Fruit fly (Drosophila melanogaster) whole organism, embryonic: ENCODE results near the gene CG10845.

ENCODE experiments used
- ATbp ChIP-seq: fragments of 200-800 bp; sonication (Bioruptor generic); optimal IDR thresholded peaks from 2 replicates; lab custom pipeline; 2017; ENCODE audit warnings: missing biosample characterization, mild to moderate bottlenecking, missing genetic modification characterization, missing genetic modification reagents
- Aef1 ChIP-seq: fragments of 200-800 bp; sonication (Bioruptor generic); IDR thresholded peaks from 3 replicates; pipeline ENCODE4 v1.3.6; 2022; ENCODE audit warnings: missing biosample characterization, missing genetic modification characterization
- Atf-2 ChIP-seq: fragments of 200-800 bp; sonication (Bioruptor generic); optimal IDR thresholded peaks from 2 replicates; lab custom pipeline; 2016; ENCODE audit warnings: missing biosample characterization, missing genetic modification characterization
- B-H1 ChIP-seq: fragments of 200-800 bp; sonication (Bioruptor generic); IDR thresholded peaks from 3 replicates; pipeline ENCODE4 v1.3.6; 2022; ENCODE audit warnings: missing biosample characterization, missing genetic modification characterization
- BEAF-32 ChIP-seq: fragments of 200-800 bp; sonication (Bioruptor generic); optimal IDR thresholded peaks from 3 replicates; lab custom pipeline; 2017; ENCODE audit warnings: missing biosample characterization, missing genetic modification characterization, mild to moderate bottlenecking, moderate library complexity, missing genetic modification reagents
- Bdp1 ChIP-seq: fragments of 200-800 bp; sonication (Bioruptor generic); optimal IDR thresholded peaks from 3 replicates; lab custom pipeline; 2016; ENCODE audit warnings: missing biosample characterization, missing genetic modification characterization
- Bgb ChIP-seq: fragments of 200-800 bp; sonication (Bioruptor generic); IDR thresholded peaks from 2 replicates; pipeline ENCODE4 v1.3.6; 2022; ENCODE audit warnings: missing biosample characterization, missing genetic modification characterization; ENCODE audit not compliant: partially characterized antibody
- CG11695 ChIP-seq: fragments of 200-800 bp; sonication (Bioruptor generic); IDR thresholded peaks from 3 replicates; pipeline ENCODE4 v1.3.6; 2022; ENCODE audit warnings: missing biosample characterization, missing genetic modification characterization
- CG12236 ChIP-seq: fragments of 200-800 bp; sonication (Bioruptor generic); optimal IDR thresholded peaks from 2 replicates; lab custom pipeline; 2016; ENCODE audit warnings: missing biosample characterization, missing genetic modification characterization
- CG12769 ChIP-seq: fragments of 200-800 bp; sonication (Bioruptor generic); optimal IDR thresholded peaks from 2 replicates; lab custom pipeline; 2019; ENCODE audit warnings: missing biosample characterization, mild to moderate bottlenecking, missing genetic modification characterization, moderate library complexity
- CG12942 ChIP-seq: fragments of 200-800 bp; sonication (Bioruptor generic); optimal IDR thresholded peaks from 3 replicates; lab custom pipeline; 2016; ENCODE audit warnings: missing biosample characterization, missing genetic modification characterization
- CG15011 ChIP-seq: fragments of 200-800 bp; sonication (Bioruptor generic); optimal IDR thresholded peaks from 3 replicates; lab custom pipeline; 2018; ENCODE audit warnings: missing biosample characterization, mild to moderate bottlenecking, missing genetic modification characterization
- CG16813 ChIP-seq: fragments of 200-800 bp; sonication (Bioruptor generic); IDR thresholded peaks from 3 replicates; pipeline ENCODE4 v1.3.6; 2022; ENCODE audit warnings: missing biosample characterization, missing genetic modification characterization; ENCODE audit not compliant: partially characterized antibody
- CG17359 ChIP-seq: fragments of 200-800 bp; sonication (Bioruptor generic); optimal IDR thresholded peaks from 3 replicates; lab custom pipeline; 2018; ENCODE audit warnings: missing biosample characterization, mild to moderate bottlenecking, missing genetic modification characterization, moderate library complexity
- CG3065 ChIP-seq: fragments of 200-800 bp; sonication (Bioruptor generic); optimal IDR thresholded peaks from 2 replicates; lab custom pipeline; 2016; ENCODE audit warnings: missing biosample characterization, missing genetic modification characterization
- CG34422 ChIP-seq: fragments of 200-800 bp; sonication (Bioruptor generic); IDR thresholded peaks from 3 replicates; pipeline ENCODE4 v1.3.6; 2022; ENCODE audit warnings: missing biosample characterization, missing genetic modification characterization
- CG6791 ChIP-seq: fragments of 200-800 bp; sonication (Bioruptor generic); IDR thresholded peaks from 3 replicates; pipeline ENCODE4 v1.3.6; 2022; ENCODE audit warnings: missing biosample characterization, missing genetic modification characterization; ENCODE audit not compliant: partially characterized antibody
- CG7372 ChIP-seq: fragments of 200-800 bp; sonication (Bioruptor generic); IDR thresholded peaks from 2 replicates; pipeline ENCODE4 v1.3.6; 2022; ENCODE audit warnings: missing biosample characterization, missing genetic modification characterization
- CG8944 ChIP-seq: fragments of 200-800 bp; sonication (Bioruptor generic); optimal IDR thresholded peaks from 3 replicates; lab custom pipeline; 2016; ENCODE audit warnings: missing biosample characterization, missing genetic modification characterization
- CTCF ChIP-seq: fragments of 200-800 bp; sonication (Bioruptor generic); optimal IDR thresholded peaks from 2 replicates; lab custom pipeline; 2017; ENCODE audit warnings: missing biosample characterization, mild to moderate bottlenecking, missing genetic modification characterization, moderate library complexity
- Doc2 ChIP-seq: fragments of 200-800 bp; sonication (Bioruptor generic); IDR thresholded peaks from 2 replicates; pipeline ENCODE4 v1.3.6; 2022; ENCODE audit warnings: missing biosample characterization, missing genetic modification characterization
- Drgx ChIP-seq: fragments of 200-800 bp; sonication (Bioruptor generic); IDR thresholded peaks from 2 replicates; pipeline ENCODE4 v1.3.6; 2022; ENCODE audit warnings: missing biosample characterization, missing genetic modification characterization
- Hmr ChIP-seq: fragments of 200-800 bp; sonication (Bioruptor generic); optimal IDR thresholded peaks from 3 replicates; lab custom pipeline; 2017; ENCODE audit warnings: mild to moderate bottlenecking, missing biosample characterization, missing genetic modification reagents, missing genetic modification characterization
- Hr39 ChIP-seq: fragments of >200 bp; optimal IDR thresholded peaks from 2 replicates; lab custom pipeline; 2017
- MBD-R2 ChIP-seq: fragments of 200-800 bp; sonication (Bioruptor generic); IDR thresholded peaks from 2 replicates; pipeline ENCODE4 v1.3.6; 2022; ENCODE audit warnings: missing biosample characterization, missing genetic modification characterization
- Opbp ChIP-seq: fragments of 200-800 bp; sonication (Bioruptor generic); IDR thresholded peaks from 3 replicates; pipeline ENCODE4 v1.3.6; 2022; ENCODE audit warnings: missing biosample characterization, missing genetic modification characterization; ENCODE audit not compliant: partially characterized antibody
- Ptx1 ChIP-seq: fragments of 200-800 bp; sonication (Bioruptor generic); IDR thresholded peaks from 2 replicates; pipeline ENCODE4 v1.3.6; 2022; ENCODE audit warnings: missing biosample characterization, missing genetic modification characterization
- Scr ChIP-seq: fragments of 200-800 bp; sonication (Bioruptor generic); IDR thresholded peaks from 2 replicates; pipeline ENCODE4 v1.3.6; 2022; ENCODE audit warnings: missing biosample characterization, missing genetic modification characterization; ENCODE audit not compliant: partially characterized antibody
- amos ChIP-seq: fragments of 200-800 bp; sonication (Bioruptor generic); IDR thresholded peaks from 2 replicates; pipeline ENCODE4 v1.3.6; 2022; ENCODE audit warnings: missing biosample characterization, missing genetic modification characterization; ENCODE audit not compliant: partially characterized antibody
- bsh ChIP-seq, 2 experiments: fragments of 200-800 bp; sonication (Bioruptor generic); optimal IDR thresholded peaks; 2 replicates each; lab custom pipeline; 2017 to 2018; ENCODE audit warnings: mild to moderate bottlenecking in 2 of 2, missing biosample characterization in 2 of 2, missing genetic modification characterization in 2 of 2, moderate library complexity in 1 of 2
- dysf ChIP-seq: fragments of 200-800 bp; sonication (Bioruptor generic); IDR thresholded peaks from 3 replicates; pipeline ENCODE4 v1.3.6; 2022; ENCODE audit warnings: missing biosample characterization, missing genetic modification characterization
- jigr1 ChIP-seq: fragments of 200-800 bp; sonication (Bioruptor generic); IDR thresholded peaks from 3 replicates; pipeline ENCODE4 v1.3.6; 2022; ENCODE audit warnings: missing biosample characterization, missing genetic modification characterization
- prd ChIP-seq, 3 experiments: fragments of >200 bp in 2 of 3; fragments of 200-800 bp in 1 of 3; sonication (Bioruptor generic) in 1 of 3; optimal IDR thresholded peaks in 2 of 3; IDR thresholded peaks in 1 of 3; 2 replicates in 2 of 3; 3 replicates in 1 of 3; pipeline versions ENCODE4 v1.3.6 to Lab custom; 2017 to 2022; ENCODE audit warnings: missing biosample characterization in 1 of 3, missing genetic modification characterization in 1 of 3
- sens ChIP-seq: fragments of 200-800 bp; sonication (Bioruptor generic); peaks from one replicate; lab custom pipeline; 2016; ENCODE audit warnings: missing biosample characterization, missing genetic modification characterization
- sisA ChIP-seq: fragments of 200-800 bp; sonication (Bioruptor generic); IDR thresholded peaks from 2 replicates; pipeline ENCODE4 v1.3.6; 2022; ENCODE audit warnings: missing biosample characterization, missing genetic modification characterization
- slbo ChIP-seq: fragments of 200-800 bp; sonication (Bioruptor generic); IDR thresholded peaks from 2 replicates; pipeline ENCODE4 v1.3.6; 2022; ENCODE audit warnings: missing biosample characterization, missing genetic modification characterization
- tll ChIP-seq, 2 experiments: fragments of 200-800 bp in 1 of 2; fragments of >200 bp in 1 of 2; sonication (Bioruptor generic) in 1 of 2; optimal IDR thresholded peaks; 2 replicates each; lab custom pipeline; 2017 to 2019; ENCODE audit warnings: missing biosample characterization in 2 of 2, missing genetic modification characterization in 2 of 2, mild to moderate bottlenecking in 1 of 2, moderate library complexity in 1 of 2
- zfh1 ChIP-seq: fragments of 200-800 bp; sonication (Bioruptor generic); IDR thresholded peaks from 3 replicates; pipeline ENCODE4 v1.3.6; 2022; ENCODE audit warnings: missing biosample characterization, missing genetic modification characterization

The CG10845 gene

dm6 chr3R:24905959-24906634 lies 5.2 kb downstream of the CG10845 start, which contains the start of gene CG13643 (continued):
- TF ChIP-seq CG11695 (GFP tag; lab: Robert Waterston, UW) (peak; percentile 42; the same call in 1 of the 3 replicates), sens (GFP tag; lab: Kevin White, UChicago) (no peak), zfh1 (GFP tag; lab: Robert Waterston, UW) (no peak)

dm6 chr3R:24906648-24907047 lies 5.7 kb downstream of the CG10845 start:
- peak; percentile 46; the same call in 1 of the 2 replicates for TF ChIP-seq Drgx (GFP tag; lab: Robert Waterston, UW)
- peak; percentile 35 for TF ChIP-seq sens (GFP tag; lab: Kevin White, UChicago)
- TF ChIP-seq CG7372: 0 out of 2 replicates have a peak, but pooled peaks have one; percentile 1
- TF ChIP-seq Atf-2 (GFP tag; lab: Kevin White, UChicago): no peak

- TF ChIP-seq CG15011: no peak
- TF ChIP-seq Drgx (GFP tag; lab: Robert Waterston, UW): peak; percentile 28; the same call in 1 of the 2 replicates
These were observed 7.1 kb downstream of the CG10845 start for dm6 chr3R:24908034-24908433.

- TF ChIP-seq dysf (GFP tag; lab: Robert Waterston, UW): no peak
- peak; percentile 81 for TF ChIP-seq Drgx (GFP tag; lab: Robert Waterston, UW)
- peak; percentile 17 for TF ChIP-seq sens (GFP tag; lab: Kevin White, UChicago)
- TF ChIP-seq Ptx1: 0 out of 2 replicates have a peak, but pooled peaks have one; percentile 28
- no peak for TF ChIP-seq prd (optimal IDR thresholded peaks at IDR 0.05; lab: Kevin White, UChicago)
- peak; percentile 37; the same call in 1 of the 3 replicates for TF ChIP-seq prd (GFP tag; IDR thresholded peaks at IDR 0.05; lab: Robert Waterston, UW)
- no peak for TF ChIP-seq bsh (GFP tag; optimal IDR thresholded peaks at IDR 0.05; lab: Kevin White, UChicago)
- peak; percentile 34; the same call in 1 of the 2 replicates for TF ChIP-seq sisA (GFP tag; lab: Robert Waterston, UW)
- TF ChIP-seq slbo (GFP tag; lab: Robert Waterston, UW): 0 out of 2 replicates have a peak, but pooled peaks have one; percentile 3
These were observed 9.2 kb downstream of the CG10845 start for dm6 chr3R:24910097-24910496.

dm6 chr3R:24914864-24915263 lies 13.9 kb downstream of the CG10845 start:
- peak; percentile 51; the same call in 2 of the 3 replicates for TF ChIP-seq CG16813 (GFP tag; lab: Robert Waterston, UW)
- TF ChIP-seq CG6791: peak; percentile 7; the same call in 1 of the 3 replicates
- 0 out of 2 replicates have a peak, but pooled peaks have one; percentile 13 for TF ChIP-seq Scr
- no peak for TF ChIP-seq CTCF
- TF ChIP-seq BEAF-32 (GFP tag; lab: Kevin White, UChicago): no peak
- TF ChIP-seq Aef1: no peak
- no peak for TF ChIP-seq tll (GFP tag; optimal IDR thresholded peaks at IDR 0.05; lab: Kevin White, UChicago)
- peak; percentile 54; the same call in 1 of the 2 replicates for TF ChIP-seq amos (GFP tag; lab: Robert Waterston, UW)
- 0 out of 3 replicates have a peak, but pooled peaks have one; percentile 34 for TF ChIP-seq Opbp (GFP tag; lab: Robert Waterston, UW)
- TF ChIP-seq Hr39 (lab: Kevin White, UChicago): no peak
- peak; percentile 89 for TF ChIP-seq Bdp1 (GFP tag; lab: Kevin White, UChicago)

- TF ChIP-seq ATbp (GFP tag; lab: Kevin White, UChicago) (peak; percentile 28), CG34422 (GFP tag; lab: Robert Waterston, UW) (peak; percentile 75; the same call in 2 of the 3 replicates), CG12942 (GFP tag; lab: Kevin White, UChicago) (peak; percentile 50), CG8944 (GFP tag; lab: Kevin White, UChicago) (no peak), B-H1 (GFP tag; lab: Robert Waterston, UW) (no peak; the same call in 2 of the 3 replicates), CG12769 (peak; percentile 42), CG12236 (GFP tag; lab: Kevin White, UChicago) (no peak), MBD-R2 (peak; percentile 85), CG3065 (no peak), Doc2 (GFP tag; lab: Robert Waterston, UW) (no peak), Bgb (GFP tag; lab: Robert Waterston, UW) (peak; percentile 87), jigr1 (GFP tag; lab: Robert Waterston, UW) (0 out of 3 replicates have a peak, but pooled peaks have one; percentile 17), CG17359 (tag; lab: Kevin White, UChicago) (peak; percentile 42), Hmr (GFP tag; lab: Kevin White, UChicago) (no peak)
These were observed 17.1 kb downstream of the CG10845 start, which contains the start of the genes PIG-S, sud1 and CG11168 for dm6 chr3R:24917814-24918636. Gene PIG-S (minus strand): TSS chr3R:24917864. Gene sud1 (minus strand): TSS chr3R:24917864. Gene CG11168 (plus strand): TSS chr3R:24918106.
